Fruit fly (Drosophila melanogaster) whole organism, embryonic: ENCODE results near the gene CG43064.
A peak's percentile ranks its signal among the peaks of the same experiment; 100 is the strongest.

ENCODE experiments used
- Ada2b ChIP-seq: fragments of 200-800 bp; sonication (Bioruptor generic); IDR thresholded peaks from 2 replicates; pipeline ENCODE4 v1.3.6; 2022; ENCODE audit warnings: missing biosample characterization, missing genetic modification characterization
- CG10147 ChIP-seq: fragments of 200-800 bp; sonication (Bioruptor generic); optimal IDR thresholded peaks from 2 replicates; lab custom pipeline; 2019; ENCODE audit warnings: missing biosample characterization, mild to moderate bottlenecking, missing genetic modification characterization, moderate library complexity
- CG10209 ChIP-seq: fragments of 200-800 bp; sonication (Bioruptor generic); optimal IDR thresholded peaks from 3 replicates; lab custom pipeline; 2017; ENCODE audit warnings: missing biosample characterization, mild to moderate bottlenecking, missing genetic modification characterization, missing genetic modification reagents
- CG10462 ChIP-seq: fragments of 200-800 bp; sonication (Bioruptor generic); optimal IDR thresholded peaks from 2 replicates; lab custom pipeline; 2016; ENCODE audit warnings: missing biosample characterization, missing genetic modification characterization
- CG10543 ChIP-seq: fragments of 200-800 bp; sonication (Bioruptor generic); optimal IDR thresholded peaks from 3 replicates; lab custom pipeline; 2017; ENCODE audit warnings: missing biosample characterization, mild to moderate bottlenecking, missing genetic modification characterization, moderate library complexity
- CG11723 ChIP-seq: fragments of 200-800 bp; sonication (Bioruptor generic); optimal IDR thresholded peaks from 2 replicates; lab custom pipeline; 2017; ENCODE audit warnings: missing biosample characterization, mild to moderate bottlenecking, missing genetic modification characterization
- CG12071 ChIP-seq: fragments of 200-800 bp; sonication (Bioruptor generic); optimal IDR thresholded peaks from 3 replicates; lab custom pipeline; 2018; ENCODE audit warnings: missing biosample characterization, mild to moderate bottlenecking, missing genetic modification characterization
- CG12744 ChIP-seq: fragments of 200-800 bp; sonication (Bioruptor generic); optimal IDR thresholded peaks from 2 replicates; lab custom pipeline; 2016; ENCODE audit warnings: missing biosample characterization, missing genetic modification characterization
- CG13287 ChIP-seq: fragments of 200-800 bp; sonication (Bioruptor generic); IDR thresholded peaks from 2 replicates; pipeline ENCODE4 v1.3.6; 2022; ENCODE audit warnings: missing biosample characterization, missing genetic modification characterization; ENCODE audit not compliant: partially characterized antibody
- CG13775 ChIP-seq: fragments of 200-800 bp; sonication (Bioruptor generic); optimal IDR thresholded peaks from 3 replicates; lab custom pipeline; 2017; ENCODE audit warnings: missing biosample characterization, mild to moderate bottlenecking, missing genetic modification characterization
- CG1647 ChIP-seq: fragments of 200-800 bp; sonication (Bioruptor generic); optimal IDR thresholded peaks from 3 replicates; lab custom pipeline; 2016; ENCODE audit warnings: missing biosample characterization, missing genetic modification characterization
- CG16779 ChIP-seq: fragments of 200-800 bp; sonication (Bioruptor generic); IDR thresholded peaks from 2 replicates; pipeline ENCODE4 v1.3.6; 2022; ENCODE audit warnings: missing biosample characterization, missing genetic modification characterization
- CG1792 ChIP-seq: fragments of 200-800 bp; sonication (Bioruptor generic); optimal IDR thresholded peaks from 2 replicates; lab custom pipeline; 2016; ENCODE audit warnings: missing biosample characterization, missing genetic modification characterization
- CG18011 ChIP-seq: fragments of 200-800 bp; sonication (Bioruptor generic); optimal IDR thresholded peaks from 2 replicates; lab custom pipeline; 2017; ENCODE audit warnings: missing biosample characterization, missing genetic modification characterization, mild to moderate bottlenecking, moderate library complexity, missing genotype
- CG31365 ChIP-seq: fragments of 200-800 bp; sonication (Bioruptor generic); optimal IDR thresholded peaks from 2 replicates; lab custom pipeline; 2018; ENCODE audit warnings: missing biosample characterization, mild to moderate bottlenecking, missing genetic modification characterization
- CG31441 ChIP-seq: fragments of 200-800 bp; sonication (Bioruptor generic); IDR thresholded peaks from 2 replicates; pipeline ENCODE4 v1.3.6; 2022; ENCODE audit warnings: missing biosample characterization, missing genetic modification characterization
- CG34422 ChIP-seq: fragments of 200-800 bp; sonication (Bioruptor generic); IDR thresholded peaks from 3 replicates; pipeline ENCODE4 v1.3.6; 2022; ENCODE audit warnings: missing biosample characterization, missing genetic modification characterization
- CG6854 ChIP-seq: fragments of 200-800 bp; sonication (Bioruptor generic); optimal IDR thresholded peaks from 3 replicates; lab custom pipeline; 2017; ENCODE audit warnings: missing biosample characterization, mild to moderate bottlenecking, missing genetic modification characterization
- CG7987 ChIP-seq: fragments of 200-800 bp; sonication (Bioruptor generic); optimal IDR thresholded peaks from 2 replicates; lab custom pipeline; 2018; ENCODE audit warnings: missing biosample characterization, mild to moderate bottlenecking, missing genetic modification characterization, moderate library complexity
- CG9437 ChIP-seq: fragments of 200-800 bp; sonication (Bioruptor generic); optimal IDR thresholded peaks from 2 replicates; lab custom pipeline; 2018; ENCODE audit warnings: missing biosample characterization, mild to moderate bottlenecking, missing genetic modification characterization
- D19A ChIP-seq: fragments of 200-800 bp; optimal IDR thresholded peaks from 3 replicates; lab custom pipeline; 2019; ENCODE audit warnings: missing biosample characterization, mild to moderate bottlenecking, missing genetic modification characterization, moderate library complexity
- Dll ChIP-seq: fragments of 200-800 bp; sonication (Bioruptor generic); IDR thresholded peaks from 4 replicates; pipeline ENCODE4 v1.3.6; 2022; ENCODE audit warnings: missing biosample characterization, missing genetic modification characterization; ENCODE audit not compliant: partially characterized antibody
- Doc3 ChIP-seq: fragments of 200-800 bp; sonication (Bioruptor generic); IDR thresholded peaks from 3 replicates; pipeline ENCODE4 v1.3.6; 2022; ENCODE audit warnings: missing biosample characterization, missing genetic modification characterization; ENCODE audit not compliant: partially characterized antibody
- Dref ChIP-seq: fragments of 200-800 bp; sonication (Bioruptor generic); IDR thresholded peaks from 2 replicates; pipeline ENCODE4 v1.3.6; 2022; ENCODE audit warnings: missing biosample characterization, missing genetic modification characterization
- Elba2 ChIP-seq: fragments of 200-800 bp; sonication (Bioruptor generic); optimal IDR thresholded peaks from 3 replicates; lab custom pipeline; 2016; ENCODE audit warnings: missing biosample characterization, missing genetic modification characterization
- Hand ChIP-seq: fragments of 200-800 bp; sonication (Bioruptor generic); optimal IDR thresholded peaks from 2 replicates; lab custom pipeline; 2017; ENCODE audit warnings: mild to moderate bottlenecking, missing biosample characterization, missing genetic modification reagents, missing genetic modification characterization
- Jarid2 ChIP-seq: fragments of 200-800 bp; sonication (Bioruptor generic); optimal IDR thresholded peaks from 3 replicates; lab custom pipeline; 2017; ENCODE audit warnings: mild to moderate bottlenecking, missing biosample characterization, missing genetic modification reagents, missing genetic modification characterization
- Lhr ChIP-seq: fragments of 200-800 bp; sonication (Bioruptor generic); optimal IDR thresholded peaks from 3 replicates; lab custom pipeline; 2017; ENCODE audit warnings: mild to moderate bottlenecking, missing biosample characterization, missing genetic modification reagents, missing genetic modification characterization
- NFAT ChIP-seq: fragments of 200-800 bp; sonication (Bioruptor generic); IDR thresholded peaks from 2 replicates; pipeline ENCODE4 v1.3.6; 2022; ENCODE audit warnings: missing biosample characterization, missing genetic modification characterization
- Nf-YB ChIP-seq: fragments of 200-800 bp; sonication (Bioruptor generic); optimal IDR thresholded peaks from 3 replicates; lab custom pipeline; 2019; ENCODE audit warnings: missing biosample characterization, mild to moderate bottlenecking, missing genetic modification characterization, moderate library complexity
- TFAM ChIP-seq: fragments of 200-800 bp; sonication (Bioruptor generic); optimal IDR thresholded peaks from 2 replicates; lab custom pipeline; 2017; ENCODE audit warnings: missing biosample characterization, missing genetic modification characterization, inconsistent platforms
- abd-A ChIP-seq: fragments of 200-800 bp; sonication (Bioruptor generic); optimal IDR thresholded peaks from 3 replicates; lab custom pipeline; 2019; ENCODE audit warnings: missing biosample characterization, mild to moderate bottlenecking, missing genetic modification characterization, moderate library complexity
- amos ChIP-seq: fragments of 200-800 bp; sonication (Bioruptor generic); IDR thresholded peaks from 2 replicates; pipeline ENCODE4 v1.3.6; 2022; ENCODE audit warnings: missing biosample characterization, missing genetic modification characterization; ENCODE audit not compliant: partially characterized antibody
- caup ChIP-seq: fragments of 200-800 bp; sonication (Bioruptor generic); optimal IDR thresholded peaks from 3 replicates; lab custom pipeline; 2017; ENCODE audit warnings: missing biosample characterization, mild to moderate bottlenecking, missing genetic modification characterization, moderate library complexity; ENCODE audit not compliant: severe bottlenecking
- chm ChIP-seq: fragments of 200-800 bp; sonication (Bioruptor generic); IDR thresholded peaks from 2 replicates; pipeline ENCODE4 v1.3.6; 2022; ENCODE audit warnings: missing biosample characterization, missing genetic modification characterization
- croc ChIP-seq: fragments of 200-800 bp; sonication (Bioruptor generic); conservative IDR thresholded peaks from 3 replicates; pipeline ENCODE4 v1.3.6; 2022; ENCODE audit warnings: missing biosample characterization, missing genetic modification characterization
- danr ChIP-seq: fragments of 200-800 bp; sonication (Bioruptor generic); IDR thresholded peaks from 2 replicates; pipeline ENCODE4 v1.3.6; 2022; ENCODE audit warnings: missing biosample characterization, missing genetic modification characterization
- ewg ChIP-seq: fragments of 200-800 bp; sonication (Bioruptor generic); optimal IDR thresholded peaks from 3 replicates; lab custom pipeline; 2017; ENCODE audit warnings: mild to moderate bottlenecking, missing biosample characterization, missing genetic modification reagents, missing genetic modification characterization
- ham ChIP-seq: fragments of 200-800 bp; sonication (Bioruptor generic); IDR thresholded peaks from 2 replicates; pipeline ENCODE4 v1.3.6; 2022; ENCODE audit warnings: missing biosample characterization, missing genetic modification characterization
- hb ChIP-seq: fragments of 200-800 bp; sonication (Bioruptor generic); IDR thresholded peaks from 3 replicates; pipeline ENCODE4 v1.3.6; 2022; ENCODE audit warnings: missing biosample characterization, missing genetic modification characterization; ENCODE audit not compliant: partially characterized antibody
- kni ChIP-seq: fragments of 200-800 bp; sonication (Bioruptor generic); optimal IDR thresholded peaks from 3 replicates; lab custom pipeline; 2017; ENCODE audit warnings: mild to moderate bottlenecking, missing biosample characterization, missing genetic modification reagents, missing genetic modification characterization
- lab ChIP-seq: fragments of 200-800 bp; sonication (Bioruptor generic); optimal IDR thresholded peaks from 3 replicates; lab custom pipeline; 2017; ENCODE audit warnings: missing biosample characterization, missing genetic modification characterization, mild to moderate bottlenecking, moderate library complexity, missing genetic modification reagents
- mld ChIP-seq: fragments of 200-800 bp; sonication (Bioruptor generic); IDR thresholded peaks from 3 replicates; pipeline ENCODE4 v1.3.6; 2022; ENCODE audit warnings: missing biosample characterization, missing genetic modification characterization; ENCODE audit not compliant: partially characterized antibody
- pfk ChIP-seq: fragments of 200-800 bp; sonication (Bioruptor generic); optimal IDR thresholded peaks from 2 replicates; lab custom pipeline; 2018; ENCODE audit warnings: missing biosample characterization, mild to moderate bottlenecking, missing genetic modification characterization, moderate library complexity
- pum ChIP-seq: fragments of 200-800 bp; sonication (Bioruptor generic); optimal IDR thresholded peaks from 2 replicates; lab custom pipeline; 2016; ENCODE audit warnings: missing biosample characterization, missing genetic modification characterization
- seq ChIP-seq: fragments of 200-800 bp; sonication (Bioruptor generic); IDR thresholded peaks from 2 replicates; pipeline ENCODE4 v1.3.6; 2022; ENCODE audit warnings: missing biosample characterization, missing genetic modification characterization
- so ChIP-seq: fragments of 200-800 bp; sonication (Bioruptor generic); IDR thresholded peaks from 3 replicates; pipeline ENCODE4 v1.3.6; 2022; ENCODE audit warnings: missing biosample characterization, missing genetic modification characterization
- sug ChIP-seq: fragments of 200-800 bp; optimal IDR thresholded peaks from 2 replicates; lab custom pipeline; 2019; ENCODE audit warnings: missing biosample characterization, mild to moderate bottlenecking, missing genetic modification characterization, moderate library complexity
- tap ChIP-seq: fragments of 200-800 bp; optimal IDR thresholded peaks from 3 replicates; lab custom pipeline; 2019; ENCODE audit warnings: missing biosample characterization, mild to moderate bottlenecking, missing genetic modification characterization, moderate library complexity
- ttk ChIP-seq: fragments of 200-800 bp; sonication (Bioruptor generic); IDR thresholded peaks from 2 replicates; pipeline ENCODE4 v2.1.2; 2022; ENCODE audit warnings: missing biosample characterization, missing genetic modification characterization
- zfh2 ChIP-seq: fragments of 200-800 bp; sonication (Bioruptor generic); optimal IDR thresholded peaks from 2 replicates; lab custom pipeline; 2016; ENCODE audit warnings: missing biosample characterization, missing genetic modification characterization

CG43064 gene

DNA sequence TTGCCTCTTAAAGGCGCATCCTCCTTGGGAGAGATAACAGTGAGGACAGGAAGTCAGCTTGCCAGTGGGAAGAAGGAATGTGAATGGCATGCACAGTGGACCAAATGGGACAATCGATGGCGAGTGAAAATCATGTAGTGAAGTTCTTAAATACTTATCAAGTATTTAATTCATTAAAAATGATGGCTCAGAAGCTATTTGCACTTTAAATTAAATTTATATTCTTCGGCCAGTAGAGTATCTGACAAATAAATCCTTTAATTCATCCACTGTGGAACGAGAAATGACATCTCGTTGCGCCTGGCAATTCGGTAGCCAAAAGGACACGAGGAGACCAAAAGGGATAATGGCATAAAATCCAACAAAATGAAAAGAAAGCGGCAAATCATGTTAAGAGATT lies 32.8 kb upstream of the CG43064 start (continued):
- no peak for TF ChIP-seq croc (GFP tag; lab: Robert Waterston, UW)
- no peak for TF ChIP-seq ewg
- no peak for TF ChIP-seq CG16779 (GFP tag; lab: Robert Waterston, UW)
- no peak for TF ChIP-seq danr (GFP tag; lab: Robert Waterston, UW)
- no peak for TF ChIP-seq amos (GFP tag; lab: Robert Waterston, UW)
- no peak for TF ChIP-seq hb (GFP tag; lab: Robert Waterston, UW)
- no peak for TF ChIP-seq pum (GFP tag; lab: Kevin White, UChicago)
- no peak for TF ChIP-seq Elba2 (GFP tag; lab: Kevin White, UChicago)
- TF ChIP-seq kni (GFP tag; lab: Kevin White, UChicago) = no peak
- no peak for TF ChIP-seq CG1647 (GFP tag; lab: Kevin White, UChicago)
- TF ChIP-seq Lhr = no peak
- TF ChIP-seq CG18011 (GFP tag; lab: Kevin White, UChicago) = no peak
- no peak for TF ChIP-seq CG12744 (GFP tag; lab: Kevin White, UChicago)
- no peak for TF ChIP-seq Nf-YB (GFP tag; lab: Kevin White, UChicago)
- no peak for TF ChIP-seq ham (GFP tag; lab: Robert Waterston, UW)
- no peak for TF ChIP-seq CG7987 (GFP tag; lab: Kevin White, UChicago)
- TF ChIP-seq D19A = no peak
- no peak for TF ChIP-seq tap
- no peak for TF ChIP-seq Doc3
- TF ChIP-seq CG6854 (GFP tag; lab: Kevin White, UChicago) = no peak
- no peak for TF ChIP-seq CG10462
- no peak for TF ChIP-seq sug (tag; lab: Kevin White, UChicago)
- TF ChIP-seq CG10147 = no peak
- TF ChIP-seq CG31365 (tag; lab: Kevin White, UChicago) = no peak
- TF ChIP-seq NFAT = no peak
- no peak for TF ChIP-seq CG9437
- no peak for TF ChIP-seq abd-A
- TF ChIP-seq zfh2 (GFP tag; lab: Kevin White, UChicago) = no peak
- no peak for TF ChIP-seq ttk
- TF ChIP-seq chm = no peak
- no peak for TF ChIP-seq CG13775 (GFP tag; lab: Kevin White, UChicago)
- no peak for TF ChIP-seq CG31441 (GFP tag; lab: Robert Waterston, UW)
- TF ChIP-seq Jarid2 (GFP tag; lab: Kevin White, UChicago) = no peak
- no peak for TF ChIP-seq TFAM (GFP tag; lab: Kevin White, UChicago)
- TF ChIP-seq so (GFP tag; lab: Robert Waterston, UW) = no peak
- TF ChIP-seq lab (GFP tag; lab: Kevin White, UChicago) = peak; percentile 39
- TF ChIP-seq CG10543 (GFP tag; lab: Kevin White, UChicago) = no peak
- no peak for TF ChIP-seq CG11723
- TF ChIP-seq Dll = no peak
- TF ChIP-seq CG1792 (GFP tag; lab: Kevin White, UChicago) = no peak
- TF ChIP-seq Hand (GFP tag; lab: Kevin White, UChicago) = peak; percentile 39
- no peak for TF ChIP-seq CG34422 (GFP tag; lab: Robert Waterston, UW)
- no peak for TF ChIP-seq caup (GFP tag; lab: Kevin White, UChicago)
- no peak for TF ChIP-seq pfk
- no peak for TF ChIP-seq seq
- no peak for TF ChIP-seq CG12071
- no peak for TF ChIP-seq Dref (GFP tag; lab: Robert Waterston, UW)
- TF ChIP-seq Ada2b (GFP tag; lab: Robert Waterston, UW) = no peak
- TF ChIP-seq CG13287 (GFP tag; lab: Robert Waterston, UW) = no peak
- TF ChIP-seq CG10209 (GFP tag; lab: Kevin White, UChicago) = no peak
- no peak for TF ChIP-seq mld (GFP tag; lab: Robert Waterston, UW)
